Fruit fly (Drosophila melanogaster) whole organism, wandering third instar larva: ENCODE data around the gene CG9377.

Source experiments
- CG32264 ChIP-seq: fragments of 200-800 bp; sonication (Bioruptor generic); optimal IDR thresholded peaks from 2 replicates; lab custom pipeline; 2016; ENCODE audit warnings: missing biosample characterization, missing genetic modification characterization
- HLH106 ChIP-seq: fragments of 200-800 bp; optimal IDR thresholded peaks from 3 replicates; lab custom pipeline; 2019; ENCODE audit warnings: missing biosample characterization, mild to moderate bottlenecking, missing genetic modification characterization, moderate library complexity
- Hr78 ChIP-seq: fragments of >200 bp; optimal IDR thresholded peaks from 2 replicates; lab custom pipeline; 2017; ENCODE audit warnings: missing biosample characterization, missing genetic modification characterization
- Myc ChIP-seq: fragments of >200 bp; optimal IDR thresholded peaks from 2 replicates; lab custom pipeline; 2017
- Rel ChIP-seq, 2 experiments: fragments of 200-800 bp; sonication (Bioruptor generic) in 1 of 2; optimal IDR thresholded peaks; 2 replicates in 1 of 2; 3 replicates in 1 of 2; lab custom pipeline; 2016 to 2019; ENCODE audit warnings: mild to moderate bottlenecking in 2 of 2, missing biosample characterization in 2 of 2, missing genetic modification characterization in 2 of 2, moderate library complexity in 1 of 2
- dsf ChIP-seq: sonication (Bioruptor generic); optimal IDR thresholded peaks from 2 replicates; lab custom pipeline; 2016; ENCODE audit warnings: missing biosample characterization, missing genetic modification characterization, borderline replicate concordance
- fru ChIP-seq: fragments of 200-800 bp; sonication (Bioruptor generic); optimal IDR thresholded peaks from 3 replicates; lab custom pipeline; 2016; ENCODE audit warnings: missing biosample characterization, mild to moderate bottlenecking, missing genetic modification characterization
- h ChIP-seq: fragments of 200-800 bp; sonication (Bioruptor generic); optimal IDR thresholded peaks from 3 replicates; lab custom pipeline; 2016; ENCODE audit warnings: missing biosample characterization, mild to moderate bottlenecking, missing genetic modification characterization
- lola ChIP-seq: fragments of >200 bp; optimal IDR thresholded peaks from 2 replicates; lab custom pipeline; 2017; ENCODE audit warnings: missing biosample characterization, missing genetic modification characterization
- pan ChIP-seq: fragments of >200 bp; optimal IDR thresholded peaks from 2 replicates; lab custom pipeline; 2017
- sv ChIP-seq: fragments of 200-800 bp; sonication (Bioruptor generic); optimal IDR thresholded peaks from 3 replicates; lab custom pipeline; 2016; ENCODE audit warnings: missing biosample characterization, missing genetic modification characterization

dm6 chr2L:13376086-13376485 lies 14.7 kb upstream of the CG9377 start:
- TF ChIP-seq Myc (lab: Kevin White, UChicago) = no peak
- no peak for TF ChIP-seq Hr78 (GFP tag; lab: Kevin White, UChicago)
- TF ChIP-seq HLH106 (tag; lab: Kevin White, UChicago) = no peak
- no peak for TF ChIP-seq sv (GFP tag; lab: Kevin White, UChicago)
- no peak for TF ChIP-seq pan
- TF ChIP-seq dsf (GFP tag; lab: Kevin White, UChicago) = no peak
- no peak for TF ChIP-seq fru (GFP tag; lab: Kevin White, UChicago)
- no peak for TF ChIP-seq CG32264 (GFP tag; lab: Kevin White, UChicago)
- TF ChIP-seq lola (GFP tag; lab: Kevin White, UChicago) = no peak
- TF ChIP-seq Rel (GFP tag; optimal IDR thresholded peaks at IDR 0.05; lab: Kevin White, UChicago) = no peak
- no peak for TF ChIP-seq Rel (tag; optimal IDR thresholded peaks at IDR 0.05; lab: Kevin White, UChicago)
- no peak for TF ChIP-seq h (GFP tag; lab: Kevin White, UChicago)
